Fruit fly (Drosophila melanogaster): ENCODE results near the gene salt.

The salt gene

dm6 chr3R:31748093-31748996 lies 6.2 kb downstream of the salt start (continued):
- TF ChIP-seq p53 (GFP tag; optimal IDR thresholded peaks at IDR 0.05), result no peak
- no peak for TF ChIP-seq Rx (GFP tag; IDR thresholded peaks at IDR 0.05)
- TF ChIP-seq Poxn (GFP tag; IDR thresholded peaks at IDR 0.05), result no peak
- TF ChIP-seq amos (GFP tag; IDR thresholded peaks at IDR 0.05; ENCODE audit: partially characterized antibody), result no peak
- no peak for TF ChIP-seq Dref (GFP tag; IDR thresholded peaks at IDR 0.05)
- no peak for TF ChIP-seq CG6791 (GFP tag; IDR thresholded peaks at IDR 0.05; ENCODE audit: partially characterized antibody)
- no peak for TF ChIP-seq CG9727 (GFP tag; optimal IDR thresholded peaks at IDR 0.05)
- no peak for TF ChIP-seq CG14441 (GFP tag; IDR thresholded peaks at IDR 0.05)
- TF ChIP-seq Hsf (GFP tag; optimal IDR thresholded peaks at IDR 0.05), result no peak
- no peak for TF ChIP-seq ham (GFP tag; IDR thresholded peaks at IDR 0.05)
- TF ChIP-seq croc (GFP tag; conservative IDR thresholded peaks at IDR 0.05), result no peak
- TF ChIP-seq CG11560 (tag; IDR thresholded peaks at IDR 0.05), result no peak
- no peak for TF ChIP-seq sob (GFP tag; IDR thresholded peaks at IDR 0.05)
- TF ChIP-seq tna (GFP tag; IDR thresholded peaks at IDR 0.05; ENCODE audit: partially characterized antibody), result no peak
- TF ChIP-seq Lhr (GFP tag; optimal IDR thresholded peaks at IDR 0.05), result no peak
- TF ChIP-seq zen2 (GFP tag; IDR thresholded peaks at IDR 0.05; ENCODE audit: partially characterized antibody), result no peak
- TF ChIP-seq CG42726 (GFP tag; IDR thresholded peaks at IDR 0.05; ENCODE audit: partially characterized antibody), result no peak
- no peak for TF ChIP-seq HLH4C (GFP tag; IDR thresholded peaks at IDR 0.05; ENCODE audit: partially characterized antibody)
- TF ChIP-seq CG15696 (tag; optimal IDR thresholded peaks at IDR 0.05), result no peak
- no peak for TF ChIP-seq unc-4 (GFP tag; IDR thresholded peaks at IDR 0.05; ENCODE audit: partially characterized antibody)
- no peak for TF ChIP-seq CG31365 (tag; optimal IDR thresholded peaks at IDR 0.05)
- no peak for TF ChIP-seq trh (GFP tag; optimal IDR thresholded peaks at IDR 0.05)
- TF ChIP-seq sr (GFP tag; IDR thresholded peaks at IDR 0.05), result no peak
- no peak for TF ChIP-seq Side (GFP tag; optimal IDR thresholded peaks at IDR 0.05)
- no peak for TF ChIP-seq ind (GFP tag; optimal IDR thresholded peaks at IDR 0.05)
- no peak for TF ChIP-seq CG10267 (tag; optimal IDR thresholded peaks at IDR 0.05)
- TF ChIP-seq repo (GFP tag; optimal IDR thresholded peaks at IDR 0.05), result no peak
- TF ChIP-seq ash1 (GFP tag; optimal IDR thresholded peaks at IDR 0.05), result no peak
- TF ChIP-seq az2 (GFP tag; optimal IDR thresholded peaks at IDR 0.05), result no peak
- TF ChIP-seq CG11085 (GFP tag; IDR thresholded peaks at IDR 0.05), result no peak
- TF ChIP-seq al (GFP tag; IDR thresholded peaks at IDR 0.05), result no peak
- TF ChIP-seq Taf1 (GFP tag; IDR thresholded peaks at IDR 0.05), result no peak
- no peak for TF ChIP-seq Asciz (GFP tag; optimal IDR thresholded peaks at IDR 0.05)
- no peak for TF ChIP-seq row (GFP tag; IDR thresholded peaks at IDR 0.05)
- TF ChIP-seq CG30431 (GFP tag; optimal IDR thresholded peaks at IDR 0.05), result no peak
- peak; percentile 74 for TF ChIP-seq nerfin-1 (tag; optimal IDR thresholded peaks at IDR 0.05)
- no peak for TF ChIP-seq hkb (optimal IDR thresholded peaks at IDR 0.05)
- TF ChIP-seq hkb (GFP tag; IDR thresholded peaks at IDR 0.05), result no peak
- no peak for TF ChIP-seq Dip3 (GFP tag; optimal IDR thresholded peaks at IDR 0.05)
- no peak for TF ChIP-seq CG3995 (GFP tag; optimal IDR thresholded peaks at IDR 0.05)
- TF ChIP-seq CG10979 (tag; optimal IDR thresholded peaks at IDR 0.05), result no peak
- no peak for TF ChIP-seq pita (GFP tag; optimal IDR thresholded peaks at IDR 0.05)
- TF ChIP-seq CG8281 (tag; optimal IDR thresholded peaks at IDR 0.05), result no peak
- TF ChIP-seq CG14860 (GFP tag; IDR thresholded peaks at IDR 0.05; ENCODE audit: partially characterized antibody), result no peak
- peak; percentile 89 for TF ChIP-seq kni (GFP tag; optimal IDR thresholded peaks at IDR 0.05)
- TF ChIP-seq Antp (GFP tag; optimal IDR thresholded peaks at IDR 0.05), result peak; percentile 9
- TF ChIP-seq CG16779 (GFP tag; IDR thresholded peaks at IDR 0.05), result no peak
- TF ChIP-seq E2f1 (GFP tag; IDR thresholded peaks at IDR 0.05), result no peak
- peak; percentile 6 for TF ChIP-seq lbe (GFP tag; optimal IDR thresholded peaks at IDR 0.05)
- no peak for TF ChIP-seq Atf-2 (GFP tag; optimal IDR thresholded peaks at IDR 0.05)

All from whole organism, embryonic.